Worm (Caenorhabditis elegans) whole organism, L3 larva: ENCODE measurements around the gene btb-9.

Source experiments
- ceh-28 ChIP-seq: fragments of 150-350 bp; optimal IDR thresholded peaks from 2 replicates; lab custom pipeline; 2014; ENCODE audit warnings: missing biosample characterization, missing genetic modification reagents, missing genetic modification characterization
- ceh-82 ChIP-seq: fragments of 150-350 bp; optimal IDR thresholded peaks from 2 replicates; lab custom pipeline; 2014; ENCODE audit warnings: missing biosample characterization, missing genetic modification characterization
- egl-27 ChIP-seq: sonication (generic microtip); optimal IDR thresholded peaks from 4 replicates; lab custom pipeline; 2017; ENCODE audit warnings: missing biosample characterization, missing genetic modification reagents, missing genetic modification characterization
- fos-1 ChIP-seq: fragments of 150-350 bp; optimal IDR thresholded peaks from 2 replicates; lab custom pipeline; 2014; ENCODE audit warnings: missing biosample characterization, missing genetic modification characterization
- jun-1 ChIP-seq: fragments of 150-350 bp; optimal IDR thresholded peaks from 2 replicates; lab custom pipeline; 2014; ENCODE audit warnings: missing biosample characterization, missing genetic modification reagents, missing genetic modification characterization
- lin-39 ChIP-seq: fragments of 150-350 bp; optimal IDR thresholded peaks from 2 replicates; lab custom pipeline; 2018; ENCODE audit warnings: missing biosample characterization, missing genetic modification reagents, missing genetic modification characterization
- mml-1 ChIP-seq: fragments of 150-350 bp; sonication (generic microtip); optimal IDR thresholded peaks from 3 replicates; lab custom pipeline; 2014; ENCODE audit warnings: missing biosample characterization, missing genetic modification characterization
- nhr-12 ChIP-seq: fragments of 150-350 bp; optimal IDR thresholded peaks from 2 replicates; lab custom pipeline; 2014; ENCODE audit warnings: missing biosample characterization, missing genetic modification characterization
- nhr-237 ChIP-seq: fragments of 150-350 bp; optimal IDR thresholded peaks from 2 replicates; lab custom pipeline; 2014; ENCODE audit warnings: missing biosample characterization, missing genetic modification characterization
- pha-4 ChIP-seq: fragments of 150-350 bp; optimal IDR thresholded peaks from 2 replicates; lab custom pipeline; 2014; ENCODE audit warnings: missing biosample characterization, missing genetic modification reagents, missing genetic modification characterization
- tbx-2 ChIP-seq: sonication (generic microtip); optimal IDR thresholded peaks from 2 replicates; lab custom pipeline; 2016; ENCODE audit warnings: mild to moderate bottlenecking, missing genetic modification characterization, missing compliant biosample characterization
- ztf-4 ChIP-seq: fragments of 150-350 bp; optimal IDR thresholded peaks from 2 replicates; lab custom pipeline; 2014; ENCODE audit warnings: missing biosample characterization, missing genetic modification characterization

- TF ChIP-seq jun-1 (tag; lab: Kevin White, UChicago) (no peak), nhr-12 (tag; lab: Kevin White, UChicago) (no peak), ceh-28 (tag; lab: Kevin White, UChicago) (no peak), ztf-4 (tag; lab: Kevin White, UChicago) (no peak), tbx-2 (tag; lab: Kevin White, UChicago) (no peak), lin-39 (tag; lab: Kevin White, UChicago) (no peak), pha-4 (tag; lab: Kevin White, UChicago) (no peak), nhr-237 (no peak), ceh-82 (tag; lab: Kevin White, UChicago) (no peak), fos-1 (tag; lab: Kevin White, UChicago) (no peak), egl-27 (tag; lab: Kevin White, UChicago) (no peak), mml-1 (no peak)
Measured at ce11 chrII:1752990-1753389, 24.7 kb downstream of the btb-9 start, which contains the start of gene F36H5.9.
